Worm (Caenorhabditis elegans) whole organism, late embryonic: Measurements from ENCODE around the gene Y73B6BL.270.

Source experiments
- K02D7.2 ChIP-seq: sonication (generic microtip); optimal IDR thresholded peaks from 2 replicates; lab custom pipeline; 2017; ENCODE audit warnings: mild to moderate bottlenecking, missing genetic modification characterization, missing compliant biosample characterization
- Y22D7AL.16 ChIP-seq: sonication (generic microtip); optimal IDR thresholded peaks from 2 replicates; lab custom pipeline; 2016; ENCODE audit warnings: missing genetic modification characterization, missing compliant biosample characterization
- ceh-14 ChIP-seq: sonication (generic microtip); optimal IDR thresholded peaks from 2 replicates; lab custom pipeline; 2016; ENCODE audit warnings: missing genotype, missing genetic modification characterization, missing compliant biosample characterization
- ceh-19 ChIP-seq: fragments of 200-800 bp; sonication (Bioruptor generic); optimal IDR thresholded peaks from 2 replicates; lab custom pipeline; 2018; ENCODE audit warnings: mild to moderate bottlenecking, missing genetic modification characterization, missing compliant biosample characterization
- ceh-2 ChIP-seq: sonication (generic microtip); optimal IDR thresholded peaks from 2 replicates; lab custom pipeline; 2016; ENCODE audit warnings: missing genotype, missing genetic modification characterization, missing compliant biosample characterization
- ceh-34 ChIP-seq: sonication (generic microtip); optimal IDR thresholded peaks from 2 replicates; lab custom pipeline; 2016; ENCODE audit warnings: mild to moderate bottlenecking, missing genetic modification characterization, missing compliant biosample characterization
- che-1 ChIP-seq: sonication (generic microtip); optimal IDR thresholded peaks from 2 replicates; lab custom pipeline; 2016; ENCODE audit warnings: mild to moderate bottlenecking, missing genetic modification characterization, missing compliant biosample characterization
- dve-1 ChIP-seq: sonication (generic microtip); optimal IDR thresholded peaks from 2 replicates; lab custom pipeline; 2017; ENCODE audit warnings: antibody characterized with exemption, mild to moderate bottlenecking, missing genetic modification characterization, missing compliant biosample characterization
- elt-4 ChIP-seq: sonication (generic microtip); optimal IDR thresholded peaks from 2 replicates; lab custom pipeline; 2016; ENCODE audit warnings: missing genetic modification characterization, missing compliant biosample characterization
- ets-4 ChIP-seq: sonication (generic microtip); optimal IDR thresholded peaks from 2 replicates; lab custom pipeline; 2016; ENCODE audit warnings: missing genetic modification characterization, missing compliant biosample characterization
- fkh-10 ChIP-seq: fragments of 150-350 bp; optimal IDR thresholded peaks from 2 replicates; lab custom pipeline; 2014; ENCODE audit warnings: missing biosample characterization, missing genetic modification reagents, missing genetic modification characterization
- gmeb-2 ChIP-seq: sonication (generic microtip); optimal IDR thresholded peaks from 2 replicates; lab custom pipeline; 2016; ENCODE audit warnings: missing genetic modification characterization, inconsistent platforms, missing compliant biosample characterization
- madf-2 ChIP-seq: sonication (generic microtip); optimal IDR thresholded peaks from 2 replicates; lab custom pipeline; 2017; ENCODE audit warnings: missing genetic modification characterization, missing compliant biosample characterization
- nhr-232 ChIP-seq: sonication (generic microtip); optimal IDR thresholded peaks from 2 replicates; lab custom pipeline; 2016; ENCODE audit warnings: missing genetic modification characterization, missing compliant biosample characterization
- pqm-1 ChIP-seq: sonication (generic microtip); optimal IDR thresholded peaks from 2 replicates; lab custom pipeline; 2016; ENCODE audit warnings: missing genetic modification characterization, missing compliant biosample characterization
- pros-1 ChIP-seq: fragments of 150-350 bp; optimal IDR thresholded peaks from 2 replicates; lab custom pipeline; 2014; ENCODE audit warnings: missing biosample characterization, missing genetic modification reagents, missing genetic modification characterization
- ref-2 ChIP-seq: sonication (generic microtip); optimal IDR thresholded peaks from 2 replicates; lab custom pipeline; 2016; ENCODE audit warnings: missing genetic modification characterization, missing compliant biosample characterization
- ttx-3 ChIP-seq: sonication (generic microtip); optimal IDR thresholded peaks from 2 replicates; lab custom pipeline; 2016; ENCODE audit warnings: missing genetic modification reagents, missing genetic modification characterization, missing compliant biosample characterization
- zip-5 ChIP-seq: sonication (generic microtip); optimal IDR thresholded peaks from 2 replicates; lab custom pipeline; 2016; ENCODE audit warnings: missing genetic modification characterization, missing compliant biosample characterization

The Y73B6BL.270 gene

DNA sequence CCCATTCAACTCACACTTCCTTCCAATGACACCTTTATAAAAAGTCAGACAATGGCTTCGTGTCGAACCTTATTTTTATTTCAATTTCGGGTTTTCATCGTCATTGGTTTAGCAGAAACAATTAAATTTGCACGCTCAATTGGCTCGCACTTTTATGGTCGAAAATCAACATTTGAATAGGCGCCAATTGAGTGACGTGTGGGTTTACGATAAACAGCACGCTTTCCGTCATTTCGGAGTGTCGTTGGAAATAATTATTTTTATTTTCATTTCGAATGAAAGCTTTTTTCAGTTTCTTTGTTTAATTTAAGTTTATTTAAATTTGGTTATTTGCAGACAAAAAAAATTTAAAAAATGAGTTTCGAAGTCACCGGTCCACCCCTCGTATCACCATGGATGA is 50.0 kb downstream of the Y73B6BL.270 start, which contains the start of gene exos-2 (continued):
- TF ChIP-seq pros-1 (no peak), zip-5 (no peak), Y22D7AL.16 (tag; lab: Kevin White, UChicago) (no peak), ceh-34 (tag; lab: Kevin White, UChicago) (no peak), ceh-14 (tag; lab: Kevin White, UChicago) (no peak), dve-1 (no peak), ceh-19 (GFP tag; lab: Kevin White, UChicago) (no peak), elt-4 (tag; lab: Kevin White, UChicago) (no peak), ets-4 (tag; lab: Kevin White, UChicago) (no peak), K02D7.2 (tag; lab: Kevin White, UChicago) (no peak), ceh-2 (tag; lab: Kevin White, UChicago) (no peak), che-1 (no peak), pqm-1 (tag; lab: Kevin White, UChicago) (no peak), ref-2 (no peak)

DNA sequence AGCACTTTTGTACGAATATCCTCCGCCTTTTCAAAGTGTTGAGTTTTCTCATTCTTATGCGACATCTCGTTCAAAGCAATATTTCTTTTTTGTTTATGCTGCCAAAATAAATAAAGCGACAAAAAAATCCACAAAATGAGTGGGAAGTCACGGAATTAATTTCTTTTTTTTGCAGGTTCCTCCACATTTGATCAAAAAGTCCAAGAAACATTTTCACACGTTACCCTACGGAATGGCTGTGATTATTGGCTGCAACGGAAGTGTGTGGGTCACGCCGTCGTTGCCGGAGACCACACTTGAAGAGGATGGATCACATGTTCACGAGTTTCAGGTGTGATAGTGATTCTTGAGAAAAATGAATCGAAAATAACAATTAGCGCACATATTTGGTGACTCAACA is 51.4 kb downstream of the Y73B6BL.270 start, which contains the start of gene Y73B6BL.22:
Gene Y73B6BL.22 (minus strand): TSS at position 101 of the 400 bp plus-strand sequence.
- TF ChIP-seq ceh-2 (tag; lab: Kevin White, UChicago) (no peak), nhr-232 (no peak)

DNA sequence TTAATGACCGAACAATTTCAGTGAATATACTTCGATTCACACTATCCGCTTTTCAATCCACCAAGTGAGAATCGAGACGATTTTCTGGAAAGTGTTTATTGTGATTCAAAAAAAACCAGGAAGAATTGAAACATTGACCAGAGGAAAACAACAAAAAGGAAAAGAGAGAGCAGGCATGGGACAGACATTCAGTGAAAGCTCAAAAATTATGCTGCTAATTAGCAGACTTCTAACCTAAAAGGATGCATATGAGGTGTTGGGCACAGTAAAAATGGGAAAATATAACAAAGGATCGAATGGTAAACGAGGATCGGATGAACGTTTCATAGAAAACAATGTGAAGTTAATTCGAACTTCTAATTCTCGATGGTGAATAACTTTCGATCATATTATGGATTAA is 52.5 kb downstream of the Y73B6BL.270 start:
- no peak for TF ChIP-seq fkh-10
- no peak for TF ChIP-seq madf-2
- no peak for TF ChIP-seq ttx-3 (tag; lab: Kevin White, UChicago)
- TF ChIP-seq gmeb-2 (tag; lab: Kevin White, UChicago) = no peak
- TF ChIP-seq Y22D7AL.16 (tag; lab: Kevin White, UChicago) = no peak
